Worm (Caenorhabditis elegans): ENCODE results near the gene F54E4.3.

ce11 chrX:14652058-14652457 is 15.8 kb upstream of the F54E4.3 start:
- TF ChIP-seq ztf-29 (GFP tag; IDR thresholded peaks at IDR 0.05) (no peak), flt-1 (GFP tag; IDR thresholded peaks at IDR 0.05) (no peak), tab-1 (GFP tag; IDR thresholded peaks at IDR 0.05) (no peak), ref-1 (GFP tag; conservative IDR thresholded peaks at IDR 0.05) (no peak), klf-2 (GFP tag; conservative IDR thresholded peaks at IDR 0.05) (no peak), ztf-23 (GFP tag; IDR thresholded peaks at IDR 0.05) (no peak), cog-1 (tag; optimal IDR thresholded peaks at IDR 0.05) (no peak)
